Worm (Caenorhabditis elegans): ENCODE measurements around the gene atg-16.1.

Gene atg-16.1

ce11 chrX:4495814-4496567 lies 33.7 kb upstream of the atg-16.1 start:
- no peak for TF ChIP-seq ztf-23 (GFP tag; IDR thresholded peaks at IDR 0.05)
- TF ChIP-seq tab-1 (GFP tag; IDR thresholded peaks at IDR 0.05), result no peak
- no peak for TF ChIP-seq klf-2 (GFP tag; conservative IDR thresholded peaks at IDR 0.05)
- no peak for TF ChIP-seq flt-1 (GFP tag; IDR thresholded peaks at IDR 0.05)
- TF ChIP-seq ztf-29 (GFP tag; IDR thresholded peaks at IDR 0.05), result no peak
- no peak for TF ChIP-seq cog-1 (tag; optimal IDR thresholded peaks at IDR 0.05)

- no peak for TF ChIP-seq ztf-23 (GFP tag; IDR thresholded peaks at IDR 0.05)
- TF ChIP-seq ztf-29 (GFP tag; IDR thresholded peaks at IDR 0.05), result no peak
- TF ChIP-seq flt-1 (GFP tag; IDR thresholded peaks at IDR 0.05), result no peak
- TF ChIP-seq T22C8.4 (GFP tag; IDR thresholded peaks at IDR 0.05), result no peak
- TF ChIP-seq ref-1 (GFP tag; conservative IDR thresholded peaks at IDR 0.05), result no peak
- TF ChIP-seq klf-2 (GFP tag; conservative IDR thresholded peaks at IDR 0.05), result no peak
- TF ChIP-seq med-1 (GFP tag; optimal IDR thresholded peaks at IDR 0.05; ENCODE audit: insufficient read depth), result no peak
- no peak for TF ChIP-seq tab-1 (GFP tag; IDR thresholded peaks at IDR 0.05)
- no peak for TF ChIP-seq cog-1 (tag; optimal IDR thresholded peaks at IDR 0.05)
Observed at ce11 chrX:4493439-4494006, 31.3 kb upstream of the atg-16.1 start.

ce11 chrX:4492199-4492598 lies 29.9 kb upstream of the atg-16.1 start, which contains the start of gene F46H6.5:
TSS of gene F46H6.5 (minus strand) at chrX:4492208.
- TF ChIP-seq ref-1 (GFP tag; conservative IDR thresholded peaks at IDR 0.05) (no peak), ztf-29 (GFP tag; IDR thresholded peaks at IDR 0.05) (no peak), flt-1 (GFP tag; IDR thresholded peaks at IDR 0.05) (no peak), ztf-23 (GFP tag; IDR thresholded peaks at IDR 0.05) (no peak), cog-1 (tag; optimal IDR thresholded peaks at IDR 0.05) (no peak), klf-2 (GFP tag; conservative IDR thresholded peaks at IDR 0.05) (no peak), T22C8.4 (GFP tag; IDR thresholded peaks at IDR 0.05) (no peak), tab-1 (GFP tag; IDR thresholded peaks at IDR 0.05) (no peak), med-1 (GFP tag; optimal IDR thresholded peaks at IDR 0.05; ENCODE audit: insufficient read depth) (no peak)

- TF ChIP-seq ztf-29 (GFP tag; IDR thresholded peaks at IDR 0.05), result no peak
- no peak for TF ChIP-seq T22C8.4 (GFP tag; IDR thresholded peaks at IDR 0.05)
Observed at ce11 chrX:4490400-4490799, 28.1 kb upstream of the atg-16.1 start.

- TF ChIP-seq ref-1 (GFP tag; conservative IDR thresholded peaks at IDR 0.05), result no peak
- no peak for TF ChIP-seq klf-2 (GFP tag; conservative IDR thresholded peaks at IDR 0.05)
- TF ChIP-seq ztf-29 (GFP tag; IDR thresholded peaks at IDR 0.05), result no peak
- no peak for TF ChIP-seq cog-1 (tag; optimal IDR thresholded peaks at IDR 0.05)
- no peak for TF ChIP-seq med-1 (GFP tag; optimal IDR thresholded peaks at IDR 0.05; ENCODE audit: insufficient read depth)
- no peak for TF ChIP-seq T22C8.4 (GFP tag; IDR thresholded peaks at IDR 0.05)
- TF ChIP-seq tab-1 (GFP tag; IDR thresholded peaks at IDR 0.05), result no peak
- TF ChIP-seq flt-1 (GFP tag; IDR thresholded peaks at IDR 0.05), result no peak
- TF ChIP-seq ztf-23 (GFP tag; IDR thresholded peaks at IDR 0.05), result no peak
Observed at ce11 chrX:4488807-4489336, 26.6 kb upstream of the atg-16.1 start, which contains the start of gene ncr-1. TSS of gene ncr-1 (minus strand) at chrX:4488857.

ce11 chrX:4484072-4484471 lies 21.8 kb upstream of the atg-16.1 start:
- TF ChIP-seq tab-1 (GFP tag; IDR thresholded peaks at IDR 0.05) (no peak), flt-1 (GFP tag; IDR thresholded peaks at IDR 0.05) (no peak), med-1 (GFP tag; optimal IDR thresholded peaks at IDR 0.05; ENCODE audit: insufficient read depth) (no peak), klf-2 (GFP tag; conservative IDR thresholded peaks at IDR 0.05) (no peak), ztf-23 (GFP tag; IDR thresholded peaks at IDR 0.05) (no peak), cog-1 (tag; optimal IDR thresholded peaks at IDR 0.05) (no peak), T22C8.4 (GFP tag; IDR thresholded peaks at IDR 0.05) (no peak), ztf-29 (GFP tag; IDR thresholded peaks at IDR 0.05) (no peak), ref-1 (GFP tag; conservative IDR thresholded peaks at IDR 0.05) (no peak)

ce11 chrX:4480800-4481199 lies 18.5 kb upstream of the atg-16.1 start:
- no peak for TF ChIP-seq cog-1 (tag; optimal IDR thresholded peaks at IDR 0.05)
- no peak for TF ChIP-seq ztf-29 (GFP tag; IDR thresholded peaks at IDR 0.05)
- no peak for TF ChIP-seq ztf-23 (GFP tag; IDR thresholded peaks at IDR 0.05)
- TF ChIP-seq klf-2 (GFP tag; conservative IDR thresholded peaks at IDR 0.05), result no peak
- TF ChIP-seq flt-1 (GFP tag; IDR thresholded peaks at IDR 0.05), result no peak
- no peak for TF ChIP-seq T22C8.4 (GFP tag; IDR thresholded peaks at IDR 0.05)
- TF ChIP-seq ref-1 (GFP tag; conservative IDR thresholded peaks at IDR 0.05), result no peak
- TF ChIP-seq tab-1 (GFP tag; IDR thresholded peaks at IDR 0.05), result no peak
- TF ChIP-seq med-1 (GFP tag; optimal IDR thresholded peaks at IDR 0.05; ENCODE audit: insufficient read depth), result no peak

ce11 chrX:4479960-4480359 lies 17.7 kb upstream of the atg-16.1 start:
- TF ChIP-seq flt-1 (GFP tag; IDR thresholded peaks at IDR 0.05) (no peak), T22C8.4 (GFP tag; IDR thresholded peaks at IDR 0.05) (no peak), ztf-23 (GFP tag; IDR thresholded peaks at IDR 0.05) (no peak), klf-2 (GFP tag; conservative IDR thresholded peaks at IDR 0.05) (no peak), ztf-29 (GFP tag; IDR thresholded peaks at IDR 0.05) (no peak), cog-1 (tag; optimal IDR thresholded peaks at IDR 0.05) (no peak), ref-1 (GFP tag; conservative IDR thresholded peaks at IDR 0.05) (no peak), med-1 (GFP tag; optimal IDR thresholded peaks at IDR 0.05; ENCODE audit: insufficient read depth) (no peak), tab-1 (GFP tag; IDR thresholded peaks at IDR 0.05) (no peak)

ce11 chrX:4478503-4478902 lies 16.2 kb upstream of the atg-16.1 start:
- TF ChIP-seq flt-1 (GFP tag; IDR thresholded peaks at IDR 0.05) (no peak), ztf-23 (GFP tag; IDR thresholded peaks at IDR 0.05) (no peak), klf-2 (GFP tag; conservative IDR thresholded peaks at IDR 0.05) (no peak), ztf-29 (GFP tag; IDR thresholded peaks at IDR 0.05) (no peak), ref-1 (GFP tag; conservative IDR thresholded peaks at IDR 0.05) (no peak), med-1 (GFP tag; optimal IDR thresholded peaks at IDR 0.05; ENCODE audit: insufficient read depth) (no peak), tab-1 (GFP tag; IDR thresholded peaks at IDR 0.05) (no peak), T22C8.4 (GFP tag; IDR thresholded peaks at IDR 0.05) (no peak), cog-1 (tag; optimal IDR thresholded peaks at IDR 0.05) (no peak)

Measured in whole organism, midembryonic.